Worm (Caenorhabditis elegans) whole organism, early embryonic: ENCODE measurements around the gene dnj-3.
"Not testable (repeated sequence)": the region's sequence is repeated elsewhere in the genome, so short reads cannot be mapped to it uniquely, and the experiment has no call there.

Source experiments
- B0310.2 ChIP-seq: sonication (generic microtip); optimal IDR thresholded peaks from 2 replicates; lab custom pipeline; 2016; ENCODE audit warnings: mild to moderate bottlenecking, missing genetic modification characterization, missing compliant biosample characterization
- F13C5.2 ChIP-seq: sonication (generic microtip); optimal IDR thresholded peaks from 2 replicates; lab custom pipeline; 2017; ENCODE audit warnings: mild to moderate bottlenecking, missing genetic modification characterization, inconsistent platforms, missing compliant biosample characterization
- aly-1 ChIP-seq: sonication (generic microtip); optimal IDR thresholded peaks from 2 replicates; lab custom pipeline; 2016; ENCODE audit warnings: missing genetic modification characterization, missing compliant biosample characterization
- ama-1 ChIP-seq: fragments of 150-350 bp; optimal IDR thresholded peaks from 2 replicates; lab custom pipeline; 2014
- ceh-13 ChIP-seq: fragments of 200-800 bp; sonication (Bioruptor generic); optimal IDR thresholded peaks from 2 replicates; lab custom pipeline; 2018; ENCODE audit warnings: mild to moderate bottlenecking, missing genetic modification characterization, missing compliant biosample characterization
- ceh-36 ChIP-seq: sonication (generic microtip); optimal IDR thresholded peaks from 2 replicates; lab custom pipeline; 2016; ENCODE audit warnings: missing genetic modification characterization, inconsistent platforms, missing compliant biosample characterization
- ets-7 ChIP-seq: sonication (generic microtip); optimal IDR thresholded peaks from 2 replicates; lab custom pipeline; 2016; ENCODE audit warnings: missing genotype, missing genetic modification characterization, missing compliant biosample characterization
- flt-1 ChIP-seq: fragments of 200-800 bp; sonication (Bioruptor generic); IDR thresholded peaks from 2 replicates; pipeline ENCODE4 v1.3.6; 2022; ENCODE audit warnings: missing genetic modification characterization, missing compliant biosample characterization
- hmbx-1 ChIP-seq: sonication (generic microtip); optimal IDR thresholded peaks from 2 replicates; lab custom pipeline; 2016; ENCODE audit warnings: mild to moderate bottlenecking, missing genetic modification characterization, missing compliant biosample characterization
- hmg-4 ChIP-seq: fragments of 200-800 bp; sonication (Bioruptor generic); optimal IDR thresholded peaks from 2 replicates; lab custom pipeline; 2018; ENCODE audit warnings: mild to moderate bottlenecking, missing genetic modification characterization, missing compliant biosample characterization
- hnd-1 ChIP-seq: sonication (generic microtip); optimal IDR thresholded peaks from 2 replicates; lab custom pipeline; 2016; ENCODE audit warnings: missing genetic modification characterization, missing compliant biosample characterization
- pes-1 ChIP-seq: fragments of 200-800 bp; sonication (Bioruptor generic); IDR thresholded peaks from 2 replicates; pipeline ENCODE4 v1.3.6; 2022; ENCODE audit warnings: missing genetic modification reagents, missing genetic modification characterization, missing compliant biosample characterization
- scrt-1 ChIP-seq: fragments of 200-800 bp; sonication (Bioruptor generic); IDR thresholded peaks from 2 replicates; pipeline ENCODE4 v1.3.6; 2022; ENCODE audit warnings: missing genetic modification characterization, missing compliant biosample characterization
- sea-1 ChIP-seq: fragments of 200-800 bp; sonication (Bioruptor generic); conservative IDR thresholded peaks from 2 replicates; pipeline ENCODE4 v1.3.6; 2022; ENCODE audit warnings: missing genetic modification characterization, missing compliant biosample characterization
- tbx-11 ChIP-seq: fragments of 200-800 bp; sonication (Bioruptor generic); IDR thresholded peaks from 2 replicates; pipeline ENCODE4 v1.3.6; 2022; ENCODE audit warnings: missing genetic modification characterization, missing compliant biosample characterization
- tbx-37 ChIP-seq: fragments of 200-800 bp; sonication (Bioruptor generic); conservative IDR thresholded peaks from 2 replicates; pipeline ENCODE4 v1.3.6; 2022; ENCODE audit warnings: missing genetic modification reagents, missing genetic modification characterization, missing compliant biosample characterization
- tra-4 ChIP-seq: sonication (generic microtip); optimal IDR thresholded peaks from 2 replicates; lab custom pipeline; 2017; ENCODE audit warnings: missing genetic modification characterization, missing compliant biosample characterization

dnj-3 gene

DNA sequence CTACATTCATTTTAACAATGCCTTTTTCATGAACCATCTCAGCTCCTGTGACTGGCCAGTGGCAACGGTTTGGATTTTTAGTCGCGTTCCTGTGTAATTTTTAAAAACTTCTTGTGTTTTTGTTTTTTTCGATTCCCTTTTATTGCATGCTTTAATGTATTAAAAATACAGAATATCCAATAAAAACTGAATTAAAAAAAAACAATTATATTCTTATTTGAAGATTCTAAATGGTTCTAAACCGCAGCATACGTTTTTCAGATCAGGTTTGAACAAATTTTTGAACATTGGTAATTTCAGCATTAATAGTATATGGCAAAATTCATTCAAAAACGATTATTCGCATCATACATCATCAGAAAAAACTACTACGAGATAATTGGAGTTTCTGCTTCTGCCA is at the start of gene dnj-3:
dnj-3 (plus strand) TSS at position 301 of the 400 bp plus-strand sequence.
- TF ChIP-seq tra-4 (tag; lab: Kevin White, UChicago), result no peak
- no peak for TF ChIP-seq tbx-11 (GFP tag; lab: Robert Waterston, UW)
- TF ChIP-seq F13C5.2 (tag; lab: Kevin White, UChicago), result no peak
- no peak for TF ChIP-seq pes-1 (GFP tag; lab: Robert Waterston, UW)
- TF ChIP-seq scrt-1 (GFP tag; lab: Robert Waterston, UW), result no peak
- TF ChIP-seq flt-1 (GFP tag; lab: Robert Waterston, UW), result no peak
- no peak for TF ChIP-seq hmg-4
- no peak for TF ChIP-seq hmbx-1 (tag; lab: Kevin White, UChicago)
- TF ChIP-seq B0310.2 (tag; lab: Kevin White, UChicago), result no peak
- TF ChIP-seq hnd-1 (tag; lab: Kevin White, UChicago), result no peak
- no peak for TF ChIP-seq ceh-13 (GFP tag; lab: Kevin White, UChicago)
- TF ChIP-seq ceh-36 (tag; lab: Kevin White, UChicago), result no peak
- no peak for TF ChIP-seq ets-7
- TF ChIP-seq ama-1, result no peak
- TF ChIP-seq aly-1, result no peak
- TF ChIP-seq tbx-37 (GFP tag; lab: Robert Waterston, UW), result no peak
- no peak for TF ChIP-seq sea-1

DNA sequence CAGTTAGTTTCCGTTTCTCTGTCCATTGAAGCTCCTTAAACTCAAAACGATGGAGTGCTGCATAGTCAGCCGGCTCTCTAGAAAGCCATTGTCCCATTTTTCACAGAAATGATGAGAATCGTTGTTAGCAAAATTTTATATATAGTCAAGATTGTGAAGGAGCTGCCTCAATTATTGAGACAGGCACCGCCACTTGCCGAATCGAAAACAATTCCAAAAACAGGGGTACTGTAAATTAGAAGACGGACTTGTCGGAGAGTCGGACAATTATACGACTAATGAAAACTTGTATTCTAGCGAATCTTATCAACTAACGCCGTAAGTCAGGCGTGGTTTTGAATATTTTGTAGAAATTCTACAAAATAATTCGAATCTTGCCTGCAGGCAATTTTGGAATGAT is 48.2 kb upstream of the dnj-3 start, which contains the start of gene F14H8.2:
F14H8.2 (minus strand) TSS at position 101 of the 400 bp plus-strand sequence.
- TF ChIP-seq sea-1 (no peak), tra-4 (tag; lab: Kevin White, UChicago) (no peak), flt-1 (GFP tag; lab: Robert Waterston, UW) (no peak), aly-1 (no peak), B0310.2 (tag; lab: Kevin White, UChicago) (no peak), tbx-11 (GFP tag; lab: Robert Waterston, UW) (no peak)

DNA sequence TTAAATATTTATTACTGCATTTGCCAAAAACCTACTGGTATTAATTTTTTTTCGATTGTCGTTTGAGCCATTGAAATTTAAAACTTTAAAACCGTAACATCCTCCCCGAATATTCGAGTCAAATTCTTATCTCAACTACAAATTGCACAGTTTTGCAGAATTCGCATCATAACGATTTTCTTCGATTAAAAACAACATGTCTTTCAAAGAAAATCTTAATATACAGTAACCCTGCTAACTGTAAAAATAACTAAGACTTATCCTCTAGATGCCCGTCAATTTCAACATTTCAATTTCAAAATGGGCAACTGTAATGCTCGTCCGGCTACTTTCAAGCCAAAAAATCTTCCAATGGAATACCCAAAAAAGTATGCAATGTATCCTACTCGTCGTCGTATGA is 47.7 kb upstream of the dnj-3 start, which contains the start of gene F14H8.5:
F14H8.5 (plus strand) TSS at position 301 of the 400 bp plus-strand sequence.
- TF ChIP-seq ceh-13 (GFP tag; lab: Kevin White, UChicago), result no peak
- no peak for TF ChIP-seq hnd-1 (tag; lab: Kevin White, UChicago)
- TF ChIP-seq scrt-1 (GFP tag; lab: Robert Waterston, UW), result no peak
- no peak for TF ChIP-seq B0310.2 (tag; lab: Kevin White, UChicago)
- no peak for TF ChIP-seq sea-1
- TF ChIP-seq tbx-11 (GFP tag; lab: Robert Waterston, UW), result no peak
- TF ChIP-seq F13C5.2 (tag; lab: Kevin White, UChicago), result no peak

DNA sequence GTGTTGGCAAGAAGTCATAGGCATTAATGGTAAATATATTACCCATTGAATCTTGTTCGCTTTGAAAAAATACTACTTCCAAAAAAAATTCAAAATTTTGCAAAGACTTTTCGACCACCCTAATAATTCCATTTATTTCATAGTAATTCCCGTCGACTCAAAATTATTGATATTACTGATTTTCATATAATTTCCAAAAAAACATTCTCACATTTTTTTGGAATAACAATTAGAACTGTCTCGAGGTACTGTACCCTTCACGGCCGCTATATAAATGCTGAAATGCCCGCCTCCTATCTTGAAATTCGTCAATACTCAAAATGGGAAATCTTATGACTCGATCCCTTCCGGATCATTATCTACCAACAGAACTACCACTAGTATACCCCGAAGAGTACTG is 44.9 kb upstream of the dnj-3 start, which contains the start of gene F14H8.4:
F14H8.4 (plus strand) TSS at position 301 of the 400 bp plus-strand sequence.
- no peak for TF ChIP-seq ceh-13 (GFP tag; lab: Kevin White, UChicago)
- TF ChIP-seq tbx-11 (GFP tag; lab: Robert Waterston, UW), result no peak
- TF ChIP-seq ceh-36 (tag; lab: Kevin White, UChicago), result no peak
- TF ChIP-seq tra-4 (tag; lab: Kevin White, UChicago), result no peak
- no peak for TF ChIP-seq F13C5.2 (tag; lab: Kevin White, UChicago)
- TF ChIP-seq B0310.2 (tag; lab: Kevin White, UChicago), result no peak
- no peak for TF ChIP-seq hmg-4
- TF ChIP-seq ama-1, result no peak
- no peak for TF ChIP-seq hnd-1 (tag; lab: Kevin White, UChicago)
- TF ChIP-seq tbx-37 (GFP tag; lab: Robert Waterston, UW), result no peak
- TF ChIP-seq sea-1, result no peak
- TF ChIP-seq scrt-1 (GFP tag; lab: Robert Waterston, UW), result no peak
- TF ChIP-seq hmbx-1 (tag; lab: Kevin White, UChicago), result no peak
- TF ChIP-seq aly-1, result no peak

DNA sequence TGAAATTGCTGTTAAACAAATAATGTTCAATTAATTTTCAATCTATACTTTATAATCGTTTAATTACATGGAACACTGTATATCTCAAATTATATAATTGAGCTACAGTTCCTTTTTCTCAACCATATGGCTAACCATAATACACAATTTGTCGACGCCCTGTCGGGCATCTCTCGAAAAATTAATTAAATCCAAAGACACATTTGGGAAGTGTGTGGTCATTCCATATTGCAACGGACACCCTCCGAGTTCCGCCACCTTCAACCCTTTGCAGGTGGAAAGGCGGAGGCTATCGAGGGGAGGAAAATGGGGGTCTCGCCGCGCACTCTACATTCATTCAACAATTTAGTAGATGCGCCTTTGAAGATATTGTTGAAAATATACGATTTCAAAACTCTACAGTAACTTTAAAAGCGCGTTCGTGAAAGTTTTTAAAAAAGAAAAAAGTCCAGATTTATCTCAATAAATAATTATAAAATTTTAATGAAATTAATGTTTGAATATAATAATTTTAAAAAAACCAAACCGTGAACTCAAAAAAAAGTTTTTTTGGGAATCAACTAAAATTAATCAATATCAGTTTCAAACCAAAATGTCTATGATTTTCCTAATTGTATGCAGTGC is 39.5 kb upstream of the dnj-3 start, which contains the start of gene F14H8.8:
F14H8.8 (plus strand) TSS at position 574 of the 624 bp plus-strand sequence.
- no peak for TF ChIP-seq tra-4 (tag; lab: Kevin White, UChicago)
- TF ChIP-seq hmbx-1 (tag; lab: Kevin White, UChicago), result no peak
- TF ChIP-seq tbx-37 (GFP tag; lab: Robert Waterston, UW), result no peak
- no peak for TF ChIP-seq aly-1
- no peak for TF ChIP-seq B0310.2 (tag; lab: Kevin White, UChicago)
- TF ChIP-seq hmg-4, result peak; percentile 12
- no peak for TF ChIP-seq F13C5.2 (tag; lab: Kevin White, UChicago)
- peak; percentile 2 for TF ChIP-seq ceh-36 (tag; lab: Kevin White, UChicago)
- TF ChIP-seq ama-1, result no peak
- no peak for TF ChIP-seq tbx-11 (GFP tag; lab: Robert Waterston, UW)
- TF ChIP-seq flt-1 (GFP tag; lab: Robert Waterston, UW), result no peak
- no peak for TF ChIP-seq ets-7
- no peak for TF ChIP-seq pes-1 (GFP tag; lab: Robert Waterston, UW)

DNA sequence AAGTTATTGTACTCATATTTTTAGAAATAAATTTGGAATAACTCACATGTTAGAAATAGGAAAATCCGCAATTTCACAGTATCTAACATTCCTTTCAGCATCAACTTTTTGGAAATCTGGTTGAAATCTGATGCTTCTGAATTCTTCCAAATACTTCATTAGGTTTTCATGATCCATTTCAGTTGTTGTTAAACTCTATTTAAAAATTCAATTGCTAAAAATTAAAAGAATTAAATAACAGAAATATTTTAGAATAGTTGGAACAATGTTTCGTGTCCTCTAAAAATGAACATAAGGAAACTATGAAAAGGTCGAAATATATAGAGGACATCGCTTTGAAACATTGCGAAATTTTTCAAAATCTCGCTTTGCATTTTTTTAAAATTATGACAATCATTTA is 37.1 kb upstream of the dnj-3 start, which contains the start of gene cng-1:
cng-1 (minus strand) TSS at position 101 of the 400 bp plus-strand sequence.
- not testable (repeated sequence) for TF ChIP-seq F13C5.2 (tag; lab: Kevin White, UChicago); aly-1; scrt-1 (GFP tag; lab: Robert Waterston, UW)

DNA sequence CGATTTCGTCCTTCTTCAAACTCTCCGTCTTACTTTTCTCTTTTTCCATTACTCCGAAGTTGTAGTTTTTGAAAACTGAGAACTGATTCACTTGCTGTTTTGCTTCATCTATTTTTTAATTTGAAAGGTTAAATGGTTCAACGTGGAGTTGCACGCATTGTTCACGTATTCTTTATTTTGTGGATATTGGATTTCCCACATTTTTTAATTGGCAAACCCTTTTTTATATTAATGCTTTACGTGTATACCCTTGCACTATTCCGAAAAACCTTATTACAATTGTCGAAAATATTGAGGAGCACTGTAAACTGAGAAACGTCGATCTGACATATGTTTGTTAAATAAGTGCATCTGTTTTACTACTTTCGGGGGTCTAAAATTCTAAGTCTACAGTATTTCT is 31.7 kb upstream of the dnj-3 start, which contains the start of gene melo-3:
melo-3 (minus strand) TSS at position 101 of the 400 bp plus-strand sequence.
- not testable (repeated sequence) for TF ChIP-seq sea-1; tbx-11 (GFP tag; lab: Robert Waterston, UW); pes-1 (GFP tag; lab: Robert Waterston, UW)

DNA sequence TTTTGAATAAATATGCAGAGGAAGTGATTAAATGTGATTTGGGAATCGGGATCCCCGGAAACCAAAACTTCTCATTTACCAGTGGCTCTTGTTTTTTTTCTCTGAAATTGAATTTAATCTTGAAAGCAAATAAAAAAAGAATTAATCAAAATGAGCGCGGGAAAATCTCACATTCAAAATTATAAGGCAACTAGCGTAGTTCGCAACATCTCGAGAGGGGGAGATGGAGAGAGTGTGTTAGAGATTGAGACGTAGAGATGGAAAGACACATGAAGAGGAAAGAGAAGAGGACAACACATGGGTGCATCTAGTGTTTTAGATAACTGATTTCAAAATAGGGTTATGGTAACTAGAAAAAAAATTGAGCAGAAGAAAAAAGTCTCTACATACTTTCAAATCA is 20.4 kb upstream of the dnj-3 start, which contains the start of gene sdc-3:
sdc-3 (minus strand) TSS at position 101 of the 400 bp plus-strand sequence.
- no peak for TF ChIP-seq ama-1
- no peak for TF ChIP-seq ceh-13 (GFP tag; lab: Kevin White, UChicago)
- no peak for TF ChIP-seq scrt-1 (GFP tag; lab: Robert Waterston, UW)
- no peak for TF ChIP-seq tbx-37 (GFP tag; lab: Robert Waterston, UW)
- TF ChIP-seq sea-1, result no peak
- no peak for TF ChIP-seq ceh-36 (tag; lab: Kevin White, UChicago)
- no peak for TF ChIP-seq pes-1 (GFP tag; lab: Robert Waterston, UW)
- TF ChIP-seq flt-1 (GFP tag; lab: Robert Waterston, UW), result no peak
- no peak for TF ChIP-seq F13C5.2 (tag; lab: Kevin White, UChicago)
- TF ChIP-seq hnd-1 (tag; lab: Kevin White, UChicago), result no peak
- no peak for TF ChIP-seq tbx-11 (GFP tag; lab: Robert Waterston, UW)
- no peak for TF ChIP-seq ets-7
- TF ChIP-seq aly-1, result no peak
- no peak for TF ChIP-seq hmbx-1 (tag; lab: Kevin White, UChicago)
- TF ChIP-seq B0310.2 (tag; lab: Kevin White, UChicago), result no peak
- no peak for TF ChIP-seq tra-4 (tag; lab: Kevin White, UChicago)
- TF ChIP-seq hmg-4, result no peak
